Fruit fly (Drosophila melanogaster): ENCODE measurements around the gene CG4829.

The CG4829 gene

dm6 chrX:16782175-16782916, 29.2 kb upstream of the CG4829 start:
- TF ChIP-seq CG17612 (GFP tag; IDR thresholded peaks at IDR 0.05) = no peak
- no peak for TF ChIP-seq peb (GFP tag; IDR thresholded peaks at IDR 0.05)
- peak; percentile 53; the same call in 1 of the 3 replicates for TF ChIP-seq gce (GFP tag; IDR thresholded peaks at IDR 0.05)
- TF ChIP-seq CG31388 (GFP tag; optimal IDR thresholded peaks at IDR 0.05) = no peak
- TF ChIP-seq Drgx (GFP tag; IDR thresholded peaks at IDR 0.05) = peak; percentile 67
- peak; percentile 30; the same call in 1 of the 3 replicates for TF ChIP-seq ase (GFP tag; IDR thresholded peaks at IDR 0.05)
- peak; percentile 47 to 58 for TF ChIP-seq chif (GFP tag; optimal IDR thresholded peaks at IDR 0.05)
- peak; percentile 69 for TF ChIP-seq CG15269 (tag; optimal IDR thresholded peaks at IDR 0.05)
- TF ChIP-seq ham (GFP tag; IDR thresholded peaks at IDR 0.05) = no peak
- TF ChIP-seq h (optimal IDR thresholded peaks at IDR 0.05) = no peak
- TF ChIP-seq hb (GFP tag; IDR thresholded peaks at IDR 0.05; ENCODE audit: partially characterized antibody) = no peak
- TF ChIP-seq bab2 (GFP tag; optimal IDR thresholded peaks at IDR 0.05) = no peak
- TF ChIP-seq z (GFP tag; IDR thresholded peaks at IDR 0.05) = peak; percentile 75; the same call in 1 of the 3 replicates
- TF ChIP-seq fd96Cb (tag; optimal IDR thresholded peaks at IDR 0.05) = peak; percentile 42
- peak; percentile 36; the same call in 1 of the 3 replicates for TF ChIP-seq CG7357 (GFP tag; IDR thresholded peaks at IDR 0.05)
- peak; percentile 61; the same call in 2 of the 3 replicates for TF ChIP-seq tgo (GFP tag; IDR thresholded peaks at IDR 0.05)
- peak; percentile 14 for TF ChIP-seq CG18011 (GFP tag; optimal IDR thresholded peaks at IDR 0.05)
- no peak for TF ChIP-seq tll (GFP tag; optimal IDR thresholded peaks at IDR 0.05)
- no peak for TF ChIP-seq knrl (GFP tag; IDR thresholded peaks at IDR 0.05; ENCODE audit: partially characterized antibody)
- peak; percentile 74 for TF ChIP-seq CG13894 (tag; optimal IDR thresholded peaks at IDR 0.05)
- TF ChIP-seq chn (GFP tag; optimal IDR thresholded peaks at IDR 0.05) = no peak
- TF ChIP-seq kni (GFP tag; optimal IDR thresholded peaks at IDR 0.05) = no peak
- no peak for TF ChIP-seq tna (GFP tag; IDR thresholded peaks at IDR 0.05; ENCODE audit: partially characterized antibody)
- peak; percentile 34 for TF ChIP-seq CG5245 (GFP tag; optimal IDR thresholded peaks at IDR 0.05)
- 0 out of 2 replicates have a peak, but pooled peaks have one; percentile 26 for TF ChIP-seq CG31441 (GFP tag; IDR thresholded peaks at IDR 0.05)
- TF ChIP-seq onecut (GFP tag; IDR thresholded peaks at IDR 0.05) = peak; percentile 34
- TF ChIP-seq Chrac-16 (GFP tag; optimal IDR thresholded peaks at IDR 0.05) = peak; percentile 40
- TF ChIP-seq CG1529 (GFP tag; optimal IDR thresholded peaks at IDR 0.05) = no peak
- peak; percentile 59; the same call in 1 of the 3 replicates for TF ChIP-seq CG11456 (GFP tag; IDR thresholded peaks at IDR 0.05)
- no peak for TF ChIP-seq nom (GFP tag; optimal IDR thresholded peaks at IDR 0.05)
- TF ChIP-seq PHDP (tag; optimal IDR thresholded peaks at IDR 0.05) = peak; percentile 52
- peak; percentile 49 for TF ChIP-seq CG18262 (tag; optimal IDR thresholded peaks at IDR 0.05)
- peak; percentile 49 for TF ChIP-seq CG3847 (GFP tag; IDR thresholded peaks at IDR 0.05)
- no peak for TF ChIP-seq CG3995 (GFP tag; optimal IDR thresholded peaks at IDR 0.05)
- TF ChIP-seq vvl (GFP tag; IDR thresholded peaks at IDR 0.05) = peak; percentile 58
- TF ChIP-seq Abd-B (GFP tag; optimal IDR thresholded peaks at IDR 0.05) = peak; percentile 4
- no peak for TF ChIP-seq ftz-f1 (GFP tag; optimal IDR thresholded peaks at IDR 0.05)
- TF ChIP-seq bcd (GFP tag; optimal IDR thresholded peaks at IDR 0.05) = peak; percentile 48
- peak; percentile 53 for TF ChIP-seq Oli (tag; optimal IDR thresholded peaks at IDR 0.05)
- no peak for TF ChIP-seq CG7928 (GFP tag; optimal IDR thresholded peaks at IDR 0.05)
- no peak for TF ChIP-seq Eip74EF (GFP tag; optimal IDR thresholded peaks at IDR 0.05)
- TF ChIP-seq CG11093 (GFP tag; IDR thresholded peaks at IDR 0.05) = peak; percentile 43; the same call in 1 of the 3 replicates
- peak; percentile 41; the same call in 1 of the 2 replicates for TF ChIP-seq CG6689 (GFP tag; IDR thresholded peaks at IDR 0.05)
- TF ChIP-seq ttk (GFP tag; IDR thresholded peaks at IDR 0.05) = no peak
- TF ChIP-seq CG11504 (tag; optimal IDR thresholded peaks at IDR 0.05) = peak; percentile 60
- peak; percentile 10 for TF ChIP-seq gcm2 (GFP tag; optimal IDR thresholded peaks at IDR 0.05)
- no peak for TF ChIP-seq CG12219 (GFP tag; optimal IDR thresholded peaks at IDR 0.05)
- peak; percentile 87 for TF ChIP-seq Med (GFP tag)
- no peak for TF ChIP-seq BEAF-32 (GFP tag; optimal IDR thresholded peaks at IDR 0.05)

Data from whole organism, embryonic.